Fruit fly (Drosophila melanogaster): ENCODE data around the gene bark.

The bark gene

dm6 chr2L:3775767-3776351, 11.1 kb upstream of the bark start:
- TF ChIP-seq Hnf4 (GFP tag; optimal IDR thresholded peaks at IDR 0.05) (no peak), Sp1 (GFP tag; optimal IDR thresholded peaks at IDR 0.05) (no peak), GATAd (GFP tag; optimal IDR thresholded peaks at IDR 0.05) (no peak), usp (GFP tag; optimal IDR thresholded peaks at IDR 0.05) (no peak), OdsH (GFP tag; optimal IDR thresholded peaks at IDR 0.05) (peak; percentile 22), Dif (GFP tag; optimal IDR thresholded peaks at IDR 0.05; ENCODE audit: partially characterized antibody) (no peak), CrebA (GFP tag; optimal IDR thresholded peaks at IDR 0.05; ENCODE audit: borderline replicate concordance) (no peak), rgr (GFP tag; optimal IDR thresholded peaks at IDR 0.05) (peak; percentile 7), Mio (GFP tag; optimal IDR thresholded peaks at IDR 0.05) (no peak), Abd-B (GFP tag; optimal IDR thresholded peaks at IDR 0.05) (no peak), tai (GFP tag; optimal IDR thresholded peaks at IDR 0.05) (no peak), woc (GFP tag; optimal IDR thresholded peaks at IDR 0.05) (peak; percentile 43), N (GFP tag; optimal IDR thresholded peaks at IDR 0.05) (no peak), Hr83 (GFP tag; optimal IDR thresholded peaks at IDR 0.05; ENCODE audit: poor library complexity, severe bottlenecking) (no peak), CG32264 (GFP tag; optimal IDR thresholded peaks at IDR 0.05) (no peak), jim (GFP tag; optimal IDR thresholded peaks at IDR 0.05) (no peak), dl (GFP tag; optimal IDR thresholded peaks at IDR 0.05; ENCODE audit: insufficient read depth in 1 of 2, partially characterized antibody in 2 of 2) (no peak), fru (GFP tag; optimal IDR thresholded peaks at IDR 0.05) (peak; percentile 67), Hr78 (GFP tag; optimal IDR thresholded peaks at IDR 0.05) (no peak), h (GFP tag; optimal IDR thresholded peaks at IDR 0.05) (peak; percentile 68), dmrt93B (GFP tag; optimal IDR thresholded peaks at IDR 0.05) (peak; percentile 24), psq (GFP tag; optimal IDR thresholded peaks at IDR 0.05) (peak; percentile 14), Rel (GFP tag; optimal IDR thresholded peaks at IDR 0.05) (no peak), Rel (tag; optimal IDR thresholded peaks at IDR 0.05) (peak; percentile 41), sv (GFP tag; optimal IDR thresholded peaks at IDR 0.05) (no peak), Jra (GFP tag; optimal IDR thresholded peaks at IDR 0.05) (no peak), pan (optimal IDR thresholded peaks at IDR 0.05) (no peak), Dfd (GFP tag; optimal IDR thresholded peaks at IDR 0.05) (no peak), lola (GFP tag; optimal IDR thresholded peaks at IDR 0.05) (no peak), dsf (GFP tag; optimal IDR thresholded peaks at IDR 0.05; ENCODE audit: borderline replicate concordance) (no peak), ey (GFP tag; optimal IDR thresholded peaks at IDR 0.05) (peak; percentile 41), foxo (GFP tag; optimal IDR thresholded peaks at IDR 0.05) (peak in 1 of 2 experiments; percentile 60), brk (GFP tag; optimal IDR thresholded peaks at IDR 0.05) (no peak), sage (GFP tag; optimal IDR thresholded peaks at IDR 0.05) (no peak), HLH106 (tag; optimal IDR thresholded peaks at IDR 0.05) (peak; percentile 19), Myc (optimal IDR thresholded peaks at IDR 0.05) (no peak), br (GFP tag; optimal IDR thresholded peaks at IDR 0.05) (peak; percentile 65), Vsx2 (GFP tag; optimal IDR thresholded peaks at IDR 0.05; ENCODE audit: partially characterized antibody) (no peak), CG9705 (GFP tag; optimal IDR thresholded peaks at IDR 0.05) (no peak)

- TF ChIP-seq usp (GFP tag; optimal IDR thresholded peaks at IDR 0.05): no peak
- TF ChIP-seq dl (GFP tag; optimal IDR thresholded peaks at IDR 0.05; ENCODE audit: insufficient read depth in 1 of 2, partially characterized antibody in 2 of 2): no peak
- peak; percentile 17 for TF ChIP-seq woc (GFP tag; optimal IDR thresholded peaks at IDR 0.05)
- no peak for TF ChIP-seq N (GFP tag; optimal IDR thresholded peaks at IDR 0.05)
- no peak for TF ChIP-seq Myc (optimal IDR thresholded peaks at IDR 0.05)
- no peak for TF ChIP-seq pan (optimal IDR thresholded peaks at IDR 0.05)
- peak; percentile 64 for TF ChIP-seq dmrt93B (GFP tag; optimal IDR thresholded peaks at IDR 0.05)
- peak; percentile 77 for TF ChIP-seq h (GFP tag; optimal IDR thresholded peaks at IDR 0.05)
- TF ChIP-seq foxo (GFP tag; optimal IDR thresholded peaks at IDR 0.05): peak in 1 of 2 experiments; percentile 91
- peak; percentile 38 for TF ChIP-seq sage (GFP tag; optimal IDR thresholded peaks at IDR 0.05)
- no peak for TF ChIP-seq Rel (GFP tag; optimal IDR thresholded peaks at IDR 0.05)
- TF ChIP-seq Rel (tag; optimal IDR thresholded peaks at IDR 0.05): peak; percentile 80
- TF ChIP-seq jim (GFP tag; optimal IDR thresholded peaks at IDR 0.05): no peak
- TF ChIP-seq Dif (GFP tag; optimal IDR thresholded peaks at IDR 0.05; ENCODE audit: partially characterized antibody): no peak
- no peak for TF ChIP-seq Mio (GFP tag; optimal IDR thresholded peaks at IDR 0.05)
- peak; percentile 88 for TF ChIP-seq OdsH (GFP tag; optimal IDR thresholded peaks at IDR 0.05)
- no peak for TF ChIP-seq Jra (GFP tag; optimal IDR thresholded peaks at IDR 0.05)
- peak; percentile 54 for TF ChIP-seq dsf (GFP tag; optimal IDR thresholded peaks at IDR 0.05; ENCODE audit: borderline replicate concordance)
- peak; percentile 50 for TF ChIP-seq ey (GFP tag; optimal IDR thresholded peaks at IDR 0.05)
- peak; percentile 58 for TF ChIP-seq tai (GFP tag; optimal IDR thresholded peaks at IDR 0.05)
- peak; percentile 60 for TF ChIP-seq Hnf4 (GFP tag; optimal IDR thresholded peaks at IDR 0.05)
- peak; percentile 63 for TF ChIP-seq sv (GFP tag; optimal IDR thresholded peaks at IDR 0.05)
- TF ChIP-seq brk (GFP tag; optimal IDR thresholded peaks at IDR 0.05): peak; percentile 84
- peak; percentile 73 for TF ChIP-seq Hr83 (GFP tag; optimal IDR thresholded peaks at IDR 0.05; ENCODE audit: poor library complexity, severe bottlenecking)
- TF ChIP-seq psq (GFP tag; optimal IDR thresholded peaks at IDR 0.05): peak; percentile 87
- TF ChIP-seq CrebA (GFP tag; optimal IDR thresholded peaks at IDR 0.05; ENCODE audit: borderline replicate concordance): no peak
- no peak for TF ChIP-seq CG32264 (GFP tag; optimal IDR thresholded peaks at IDR 0.05)
- peak; percentile 83 for TF ChIP-seq rgr (GFP tag; optimal IDR thresholded peaks at IDR 0.05)
- peak; percentile 96 for TF ChIP-seq Sp1 (GFP tag; optimal IDR thresholded peaks at IDR 0.05)
- peak; percentile 73 for TF ChIP-seq CG9705 (GFP tag; optimal IDR thresholded peaks at IDR 0.05)
- TF ChIP-seq Dfd (GFP tag; optimal IDR thresholded peaks at IDR 0.05): no peak
- no peak for TF ChIP-seq Abd-B (GFP tag; optimal IDR thresholded peaks at IDR 0.05)
- no peak for TF ChIP-seq GATAd (GFP tag; optimal IDR thresholded peaks at IDR 0.05)
- TF ChIP-seq fru (GFP tag; optimal IDR thresholded peaks at IDR 0.05): peak; percentile 85
- TF ChIP-seq HLH106 (tag; optimal IDR thresholded peaks at IDR 0.05): peak; percentile 94
- TF ChIP-seq lola (GFP tag; optimal IDR thresholded peaks at IDR 0.05): no peak
- no peak for TF ChIP-seq Vsx2 (GFP tag; optimal IDR thresholded peaks at IDR 0.05; ENCODE audit: partially characterized antibody)
- TF ChIP-seq Hr78 (GFP tag; optimal IDR thresholded peaks at IDR 0.05): no peak
- TF ChIP-seq br (GFP tag; optimal IDR thresholded peaks at IDR 0.05): peak; percentile 35
These were observed 10.3 kb upstream of the bark start for dm6 chr2L:3776614-3777196.

Data from whole organism, wandering third instar larva.